Fruit fly (Drosophila melanogaster) whole organism, embryonic: ENCODE data around the gene CG3517.

Source experiments
- CG1024 ChIP-seq: fragments of 200-800 bp; sonication (Bioruptor generic); IDR thresholded peaks from 2 replicates; pipeline ENCODE4 v1.3.6; 2022; ENCODE audit warnings: missing biosample characterization, missing genetic modification characterization
- CG10565 ChIP-seq: fragments of 200-800 bp; sonication (Bioruptor generic); optimal IDR thresholded peaks from 3 replicates; lab custom pipeline; 2016; ENCODE audit warnings: missing biosample characterization, mild to moderate bottlenecking, missing genetic modification characterization
- CG11085 ChIP-seq: fragments of 200-800 bp; sonication (Bioruptor generic); IDR thresholded peaks from 2 replicates; pipeline ENCODE4 v1.3.6; 2022; ENCODE audit warnings: missing biosample characterization, missing genetic modification characterization
- CG11398 ChIP-seq: fragments of 200-800 bp; sonication (Bioruptor generic); optimal IDR thresholded peaks from 2 replicates; lab custom pipeline; 2016; ENCODE audit warnings: missing biosample characterization, missing genetic modification characterization
- CG11456 ChIP-seq: fragments of 200-800 bp; sonication (Bioruptor generic); IDR thresholded peaks from 3 replicates; pipeline ENCODE4 v1.3.6; 2022; ENCODE audit warnings: missing biosample characterization, missing genetic modification characterization
- CG11695 ChIP-seq: fragments of 200-800 bp; sonication (Bioruptor generic); IDR thresholded peaks from 3 replicates; pipeline ENCODE4 v1.3.6; 2022; ENCODE audit warnings: missing biosample characterization, missing genetic modification characterization
- CG12299 ChIP-seq: fragments of 200-800 bp; sonication (Bioruptor generic); optimal IDR thresholded peaks from 2 replicates; lab custom pipeline; 2018; ENCODE audit warnings: missing biosample characterization, mild to moderate bottlenecking, missing genetic modification characterization
- CG14014 ChIP-seq: fragments of 200-800 bp; sonication (Bioruptor generic); IDR thresholded peaks from 2 replicates; pipeline ENCODE4 v1.3.6; 2022; ENCODE audit warnings: missing biosample characterization, missing genetic modification characterization
- CG14050 ChIP-seq: fragments of 200-800 bp; sonication (Bioruptor generic); IDR thresholded peaks from 3 replicates; pipeline ENCODE4 v1.3.6; 2022; ENCODE audit warnings: missing biosample characterization, missing genetic modification characterization
- CG17829 ChIP-seq: fragments of 200-800 bp; optimal IDR thresholded peaks from 2 replicates; lab custom pipeline; 2019; ENCODE audit warnings: missing biosample characterization, mild to moderate bottlenecking, missing genetic modification characterization, moderate library complexity
- CG18619 ChIP-seq: fragments of 200-800 bp; sonication (Bioruptor generic); optimal IDR thresholded peaks from 3 replicates; lab custom pipeline; 2017; ENCODE audit warnings: missing biosample characterization, mild to moderate bottlenecking, missing genetic modification characterization
- CG2116 ChIP-seq: fragments of 200-800 bp; sonication (Bioruptor generic); optimal IDR thresholded peaks from 3 replicates; lab custom pipeline; 2018; ENCODE audit warnings: missing biosample characterization, mild to moderate bottlenecking, missing genetic modification characterization
- CG2678 ChIP-seq: fragments of 200-800 bp; sonication (Bioruptor generic); optimal IDR thresholded peaks from 3 replicates; lab custom pipeline; 2019; ENCODE audit warnings: missing biosample characterization, mild to moderate bottlenecking, missing genetic modification characterization, moderate library complexity
- CG32772 ChIP-seq: fragments of 200-800 bp; sonication (Bioruptor generic); IDR thresholded peaks from 2 replicates; pipeline ENCODE4 v1.3.6; 2022; ENCODE audit warnings: missing biosample characterization, missing genetic modification characterization
- CG6654 ChIP-seq: fragments of 200-800 bp; sonication (Bioruptor generic); optimal IDR thresholded peaks from 2 replicates; lab custom pipeline; 2017; ENCODE audit warnings: missing biosample characterization, mild to moderate bottlenecking, missing genetic modification characterization
- CG6689 ChIP-seq: fragments of 200-800 bp; sonication (Bioruptor generic); IDR thresholded peaks from 2 replicates; pipeline ENCODE4 v1.3.6; 2022; ENCODE audit warnings: missing biosample characterization, missing genetic modification characterization
- CG6791 ChIP-seq: fragments of 200-800 bp; sonication (Bioruptor generic); IDR thresholded peaks from 3 replicates; pipeline ENCODE4 v1.3.6; 2022; ENCODE audit warnings: missing biosample characterization, missing genetic modification characterization; ENCODE audit not compliant: partially characterized antibody
- CG9797 ChIP-seq: fragments of 200-800 bp; sonication (Bioruptor generic); optimal IDR thresholded peaks from 3 replicates; lab custom pipeline; 2018; ENCODE audit warnings: missing biosample characterization, mild to moderate bottlenecking, missing genetic modification characterization
- CG9817 ChIP-seq: fragments of 200-800 bp; sonication (Bioruptor generic); optimal IDR thresholded peaks from 2 replicates; lab custom pipeline; 2018; ENCODE audit warnings: missing biosample characterization, mild to moderate bottlenecking, missing genetic modification characterization, moderate library complexity
- D19B ChIP-seq: fragments of 200-800 bp; sonication (Bioruptor generic); optimal IDR thresholded peaks from 2 replicates; lab custom pipeline; 2017; ENCODE audit warnings: missing biosample characterization, mild to moderate bottlenecking, missing genetic modification characterization
- Doc2 ChIP-seq: fragments of 200-800 bp; sonication (Bioruptor generic); IDR thresholded peaks from 2 replicates; pipeline ENCODE4 v1.3.6; 2022; ENCODE audit warnings: missing biosample characterization, missing genetic modification characterization
- Dp ChIP-seq: fragments of 200-800 bp; sonication (Bioruptor generic); optimal IDR thresholded peaks from 2 replicates; lab custom pipeline; 2018; ENCODE audit warnings: missing biosample characterization, mild to moderate bottlenecking, missing genetic modification characterization, moderate library complexity
- Gsc ChIP-seq: fragments of 200-800 bp; sonication (Bioruptor generic); IDR thresholded peaks from 2 replicates; pipeline ENCODE4 v1.3.6; 2022; ENCODE audit warnings: missing biosample characterization, missing genetic modification characterization
- Gug ChIP-seq: fragments of 200-800 bp; sonication (Bioruptor generic); IDR thresholded peaks from 4 replicates; pipeline ENCODE4 v1.3.6; 2022; ENCODE audit warnings: missing biosample characterization, missing genetic modification characterization
- Jarid2 ChIP-seq: fragments of 200-800 bp; sonication (Bioruptor generic); optimal IDR thresholded peaks from 3 replicates; lab custom pipeline; 2017; ENCODE audit warnings: mild to moderate bottlenecking, missing biosample characterization, missing genetic modification reagents, missing genetic modification characterization
- Meics ChIP-seq: fragments of 200-800 bp; sonication (Bioruptor generic); optimal IDR thresholded peaks from 2 replicates; lab custom pipeline; 2017; ENCODE audit warnings: missing biosample characterization, mild to moderate bottlenecking, missing genetic modification characterization
- Oaz ChIP-seq: fragments of 200-800 bp; sonication (Bioruptor generic); IDR thresholded peaks from 2 replicates; pipeline ENCODE4 v1.3.6; 2022; ENCODE audit warnings: missing biosample characterization, missing genetic modification characterization
- TFAM ChIP-seq: fragments of 200-800 bp; sonication (Bioruptor generic); optimal IDR thresholded peaks from 2 replicates; lab custom pipeline; 2017; ENCODE audit warnings: missing biosample characterization, missing genetic modification characterization, inconsistent platforms
- Tbp ChIP-seq: fragments of >200 bp; optimal IDR thresholded peaks from 2 replicates; lab custom pipeline; 2018; ENCODE audit warnings: missing biosample characterization, missing genetic modification characterization
- al ChIP-seq: fragments of 200-800 bp; sonication (Bioruptor generic); IDR thresholded peaks from 2 replicates; pipeline ENCODE4 v1.3.6; 2022; ENCODE audit warnings: missing biosample characterization, missing genetic modification characterization
- bcd ChIP-seq: fragments of 200-800 bp; sonication (Bioruptor generic); optimal IDR thresholded peaks from 2 replicates; lab custom pipeline; 2017; ENCODE audit warnings: missing biosample characterization, mild to moderate bottlenecking, missing genetic modification characterization
- bsh ChIP-seq, 2 experiments: fragments of 200-800 bp; sonication (Bioruptor generic); optimal IDR thresholded peaks; 2 replicates each; lab custom pipeline; 2017 to 2018; ENCODE audit warnings: mild to moderate bottlenecking in 2 of 2, missing biosample characterization in 2 of 2, missing genetic modification characterization in 2 of 2, moderate library complexity in 1 of 2
- crc ChIP-seq: fragments of 200-800 bp; sonication (Bioruptor generic); optimal IDR thresholded peaks from 2 replicates; lab custom pipeline; 2016; ENCODE audit warnings: missing biosample characterization, missing genetic modification characterization
- da ChIP-seq: fragments of 200-800 bp; sonication (Bioruptor generic); optimal IDR thresholded peaks from 2 replicates; lab custom pipeline; 2016; ENCODE audit warnings: missing biosample characterization, missing genetic modification characterization
- dan ChIP-seq: fragments of 200-800 bp; sonication (Bioruptor generic); IDR thresholded peaks from 2 replicates; pipeline ENCODE4 v1.3.6; 2022; ENCODE audit warnings: missing biosample characterization, missing genetic modification characterization
- dpn ChIP-seq, 2 experiments: fragments of 200-800 bp; sonication (Bioruptor generic); optimal IDR thresholded peaks; 3 replicates each; lab custom pipeline; 2016; ENCODE audit warnings: missing biosample characterization in 2 of 2, missing genetic modification characterization in 2 of 2
- fru ChIP-seq: fragments of >200 bp; optimal IDR thresholded peaks from 2 replicates; lab custom pipeline; 2017
- gsb ChIP-seq: fragments of 200-800 bp; sonication (Bioruptor generic); IDR thresholded peaks from 2 replicates; pipeline ENCODE4 v1.3.6; 2022; ENCODE audit warnings: missing biosample characterization, missing genetic modification characterization
- jing ChIP-seq: fragments of 200-800 bp; sonication (Bioruptor generic); optimal IDR thresholded peaks from 2 replicates; lab custom pipeline; 2018; ENCODE audit warnings: missing biosample characterization, mild to moderate bottlenecking, missing genetic modification characterization
- kah ChIP-seq: fragments of 200-800 bp; sonication (Bioruptor generic); optimal IDR thresholded peaks from 2 replicates; lab custom pipeline; 2018; ENCODE audit warnings: missing biosample characterization, mild to moderate bottlenecking, missing genetic modification characterization
- lab ChIP-seq: fragments of 200-800 bp; sonication (Bioruptor generic); optimal IDR thresholded peaks from 3 replicates; lab custom pipeline; 2017; ENCODE audit warnings: missing biosample characterization, missing genetic modification characterization, mild to moderate bottlenecking, moderate library complexity, missing genetic modification reagents
- maf-S ChIP-seq: fragments of 200-800 bp; sonication (Bioruptor generic); optimal IDR thresholded peaks from 2 replicates; lab custom pipeline; 2016; ENCODE audit warnings: missing biosample characterization, missing genetic modification characterization
- nerfin-1 ChIP-seq: fragments of 200-800 bp; sonication (Bioruptor generic); optimal IDR thresholded peaks from 3 replicates; lab custom pipeline; 2019; ENCODE audit warnings: missing biosample characterization, mild to moderate bottlenecking, missing genetic modification characterization, moderate library complexity
- pan ChIP-seq, 4 experiments: fragments of >200 bp in 3 of 4; fragments of 200-800 bp in 1 of 4; sonication (Bioruptor generic) in 1 of 4; optimal IDR thresholded peaks in 3 of 4; IDR thresholded peaks in 1 of 4; 2 replicates each; pipeline versions ENCODE4 v1.3.6 to Lab custom; 2017 to 2022; ENCODE audit warnings: missing biosample characterization in 2 of 4, missing genetic modification characterization in 2 of 4, mixed read lengths in 1 of 4
- pho ChIP-seq: fragments of 200-800 bp; sonication (Bioruptor generic); optimal IDR thresholded peaks from 2 replicates; lab custom pipeline; 2016; ENCODE audit warnings: missing biosample characterization, missing genetic modification characterization
- phol ChIP-seq: fragments of 200-800 bp; sonication (Bioruptor generic); optimal IDR thresholded peaks from 3 replicates; lab custom pipeline; 2018; ENCODE audit warnings: missing biosample characterization, mild to moderate bottlenecking, missing genetic modification characterization, moderate library complexity
- run ChIP-seq: fragments of 200-800 bp; sonication (Bioruptor generic); optimal IDR thresholded peaks from 3 replicates; lab custom pipeline; 2018; ENCODE audit warnings: missing biosample characterization, mild to moderate bottlenecking, missing genetic modification characterization
- sens-2 ChIP-seq: fragments of 200-800 bp; sonication (Bioruptor generic); IDR thresholded peaks from 2 replicates; pipeline ENCODE4 v1.3.6; 2022; ENCODE audit warnings: missing biosample characterization, missing genetic modification characterization
- slp2 ChIP-seq: fragments of 200-800 bp; sonication (Bioruptor generic); optimal IDR thresholded peaks from 2 replicates; lab custom pipeline; 2016; ENCODE audit warnings: missing biosample characterization, missing genetic modification characterization
- sr ChIP-seq: fragments of 200-800 bp; sonication (Bioruptor generic); IDR thresholded peaks from 3 replicates; pipeline ENCODE4 v1.3.6; 2022; ENCODE audit warnings: missing biosample characterization, missing genetic modification characterization
- tll ChIP-seq, 2 experiments: fragments of 200-800 bp in 1 of 2; fragments of >200 bp in 1 of 2; sonication (Bioruptor generic) in 1 of 2; optimal IDR thresholded peaks; 2 replicates each; lab custom pipeline; 2017 to 2019; ENCODE audit warnings: missing biosample characterization in 2 of 2, missing genetic modification characterization in 2 of 2, mild to moderate bottlenecking in 1 of 2, moderate library complexity in 1 of 2
- unc-4 ChIP-seq: fragments of 200-800 bp; sonication (Bioruptor generic); IDR thresholded peaks from 2 replicates; pipeline ENCODE4 v1.3.6; 2022; ENCODE audit warnings: missing biosample characterization, missing genetic modification characterization; ENCODE audit not compliant: partially characterized antibody

Gene CG3517

dm6 chr3R:19472218-19472617 lies 47.2 kb upstream of the CG3517 start (continued):
- TF ChIP-seq phol (tag; lab: Kevin White, UChicago) (no peak), CG6654 (GFP tag; lab: Kevin White, UChicago) (no peak), Dp (GFP tag; lab: Kevin White, UChicago) (no peak), dpn (GFP tag; optimal IDR thresholded peaks at IDR 0.05; lab: Kevin White, UChicago) (no peak), TFAM (GFP tag; lab: Kevin White, UChicago) (no peak), fru (lab: Kevin White, UChicago) (no peak), CG2116 (no peak), Gug (GFP tag; lab: Robert Waterston, UW) (no peak), bcd (GFP tag; lab: Kevin White, UChicago) (no peak), Oaz (GFP tag; lab: Robert Waterston, UW) (no peak), Tbp (GFP tag; lab: Kevin White, UChicago) (no peak), CG32772 (GFP tag; lab: Robert Waterston, UW) (no peak), lab (GFP tag; lab: Kevin White, UChicago) (peak; percentile 49), gsb (no peak), da (no peak), maf-S (GFP tag; lab: Kevin White, UChicago) (no peak), CG18619 (GFP tag; lab: Kevin White, UChicago) (no peak), slp2 (GFP tag; lab: Kevin White, UChicago) (no peak), sens-2 (GFP tag; lab: Robert Waterston, UW) (no peak), kah (GFP tag; lab: Kevin White, UChicago) (no peak), al (GFP tag; lab: Robert Waterston, UW) (no peak), CG9797 (no peak), D19B (GFP tag; lab: Kevin White, UChicago) (no peak), CG17829 (tag; lab: Kevin White, UChicago) (no peak), run (tag; lab: Kevin White, UChicago) (peak; percentile 45), CG1024 (GFP tag; lab: Robert Waterston, UW) (no peak), Gsc (no peak), CG14050 (GFP tag; lab: Robert Waterston, UW) (no peak), CG11085 (GFP tag; lab: Robert Waterston, UW) (no peak), CG12299 (no peak), jing (GFP tag; lab: Kevin White, UChicago) (no peak), CG11456 (no peak), CG6791 (GFP tag; lab: Robert Waterston, UW) (no peak), CG2678 (tag; lab: Kevin White, UChicago) (peak; percentile 48), unc-4 (GFP tag; lab: Robert Waterston, UW) (no peak), sr (GFP tag; lab: Robert Waterston, UW) (no peak), tll (GFP tag; optimal IDR thresholded peaks at IDR 0.05; lab: Kevin White, UChicago) (peak in 1 of 2 experiments; percentile 25), CG11398 (no peak), bsh (GFP tag; optimal IDR thresholded peaks at IDR 0.05; lab: Kevin White, UChicago) (peak in 1 of 2 experiments; percentile 36), dan (GFP tag; lab: Robert Waterston, UW) (no peak), CG9817 (tag; lab: Kevin White, UChicago) (no peak), Jarid2 (GFP tag; lab: Kevin White, UChicago) (no peak), nerfin-1 (tag; lab: Kevin White, UChicago) (no peak), Meics (GFP tag; lab: Kevin White, UChicago) (no peak), pan (optimal IDR thresholded peaks at IDR 0.05; lab: Kevin White, UChicago) (no peak), pan (GFP tag; optimal IDR thresholded peaks at IDR 0.05 in 1 of 2, IDR thresholded peaks at IDR 0.05 in 1 of 2) (no peak), CG14014 (GFP tag; lab: Robert Waterston, UW) (no peak), CG11695 (GFP tag; lab: Robert Waterston, UW) (0 out of 3 replicates have a peak, but pooled peaks have one; percentile 32), pho (no peak), Doc2 (GFP tag; lab: Robert Waterston, UW) (no peak), crc (no peak), CG10565 (GFP tag; lab: Kevin White, UChicago) (no peak), CG6689 (GFP tag; lab: Robert Waterston, UW) (no peak)
